Worm (Caenorhabditis elegans) whole organism, L3 larva: ENCODE data around the gene msp-49.

ENCODE experiments used
- R02D3.7 ChIP-seq: fragments of 150-350 bp; optimal IDR thresholded peaks from 2 replicates; lab custom pipeline; 2014; ENCODE audit warnings: missing biosample characterization, missing genetic modification characterization
- ZK546.5 ChIP-seq: sonication (generic microtip); optimal IDR thresholded peaks from 2 replicates; lab custom pipeline; 2017; ENCODE audit warnings: missing biosample characterization, missing genetic modification characterization
- aly-2 ChIP-seq: fragments of 150-350 bp; optimal IDR thresholded peaks from 2 replicates; lab custom pipeline; 2014; ENCODE audit warnings: missing biosample characterization, missing genetic modification characterization
- ama-1 ChIP-seq: fragments of 150-350 bp; optimal IDR thresholded peaks from 2 replicates; lab custom pipeline; 2018
- ceh-16 ChIP-seq: sonication (generic microtip); optimal IDR thresholded peaks from 2 replicates; lab custom pipeline; 2017; ENCODE audit warnings: missing biosample characterization, missing genetic modification characterization
- ceh-28 ChIP-seq: fragments of 150-350 bp; optimal IDR thresholded peaks from 2 replicates; lab custom pipeline; 2014; ENCODE audit warnings: missing biosample characterization, missing genetic modification reagents, missing genetic modification characterization
- ceh-82 ChIP-seq: fragments of 150-350 bp; optimal IDR thresholded peaks from 2 replicates; lab custom pipeline; 2014; ENCODE audit warnings: missing biosample characterization, missing genetic modification characterization
- daf-12 ChIP-seq: fragments of 150-350 bp; optimal IDR thresholded peaks from 2 replicates; lab custom pipeline; 2014; ENCODE audit warnings: missing biosample characterization, missing genetic modification reagents, missing genetic modification characterization
- egl-27 ChIP-seq: sonication (generic microtip); optimal IDR thresholded peaks from 4 replicates; lab custom pipeline; 2017; ENCODE audit warnings: missing biosample characterization, missing genetic modification reagents, missing genetic modification characterization
- elt-1 ChIP-seq: fragments of 150-350 bp; optimal IDR thresholded peaks from 2 replicates; lab custom pipeline; 2014; ENCODE audit warnings: missing biosample characterization, missing genetic modification characterization
- elt-2 ChIP-seq: sonication (generic microtip); optimal IDR thresholded peaks from 2 replicates; lab custom pipeline; 2016; ENCODE audit warnings: missing genetic modification reagents, mild to moderate bottlenecking, missing genetic modification characterization, missing compliant biosample characterization
- elt-3 ChIP-seq, 3 experiments: fragments of 150-350 bp in 1 of 3; sonication (generic microtip) in 2 of 3; optimal IDR thresholded peaks; 2 replicates in 2 of 3; 4 replicates in 1 of 3; lab custom pipeline; 2014 to 2017; ENCODE audit warnings: missing biosample characterization in 3 of 3, missing genetic modification characterization in 3 of 3
- fkh-10 ChIP-seq: sonication (generic microtip); optimal IDR thresholded peaks from 2 replicates; lab custom pipeline; 2017; ENCODE audit warnings: missing biosample characterization, missing genetic modification reagents, missing genetic modification characterization
- fkh-2 ChIP-seq: fragments of 150-350 bp; optimal IDR thresholded peaks from 2 replicates; lab custom pipeline; 2014; ENCODE audit warnings: missing biosample characterization, missing genetic modification reagents, missing genetic modification characterization
- fos-1 ChIP-seq: fragments of 150-350 bp; optimal IDR thresholded peaks from 2 replicates; lab custom pipeline; 2014; ENCODE audit warnings: missing biosample characterization, missing genetic modification characterization
- hmg-11 ChIP-seq: sonication (generic microtip); optimal IDR thresholded peaks from 2 replicates; lab custom pipeline; 2016; ENCODE audit warnings: missing genetic modification characterization, missing compliant biosample characterization
- jun-1 ChIP-seq: fragments of 150-350 bp; optimal IDR thresholded peaks from 2 replicates; lab custom pipeline; 2014; ENCODE audit warnings: missing biosample characterization, missing genetic modification reagents, missing genetic modification characterization
- lin-15B ChIP-seq: fragments of 150-350 bp; optimal IDR thresholded peaks from 2 replicates; lab custom pipeline; 2014; ENCODE audit warnings: missing biosample characterization, missing genetic modification characterization
- lin-39 ChIP-seq: fragments of 150-350 bp; optimal IDR thresholded peaks from 2 replicates; lab custom pipeline; 2018; ENCODE audit warnings: missing biosample characterization, missing genetic modification reagents, missing genetic modification characterization
- mdl-1 ChIP-seq: fragments of 150-350 bp; optimal IDR thresholded peaks from 2 replicates; lab custom pipeline; 2014; ENCODE audit warnings: missing biosample characterization, missing genetic modification characterization
- mml-1 ChIP-seq: fragments of 150-350 bp; sonication (generic microtip); optimal IDR thresholded peaks from 3 replicates; lab custom pipeline; 2014; ENCODE audit warnings: missing biosample characterization, missing genetic modification characterization
- nfya-1 ChIP-seq: sonication (generic microtip); optimal IDR thresholded peaks from 2 replicates; lab custom pipeline; 2017; ENCODE audit warnings: missing genetic modification characterization, mild to moderate bottlenecking, missing compliant biosample characterization, antibody characterized with exemption, moderate library complexity; ENCODE audit not compliant: insufficient read depth
- nhr-23 ChIP-seq: fragments of 150-350 bp; optimal IDR thresholded peaks from 2 replicates; lab custom pipeline; 2014; ENCODE audit warnings: missing biosample characterization, missing genetic modification reagents, missing genetic modification characterization
- nhr-237 ChIP-seq: fragments of 150-350 bp; optimal IDR thresholded peaks from 2 replicates; lab custom pipeline; 2014; ENCODE audit warnings: missing biosample characterization, missing genetic modification characterization
- nhr-25 ChIP-seq: sonication (generic microtip); optimal IDR thresholded peaks from 2 replicates; lab custom pipeline; 2017; ENCODE audit warnings: missing biosample characterization, missing genetic modification characterization
- nhr-28 ChIP-seq: fragments of 150-350 bp; optimal IDR thresholded peaks from 2 replicates; lab custom pipeline; 2014; ENCODE audit warnings: missing biosample characterization, missing genetic modification characterization
- nhr-43 ChIP-seq: sonication (generic microtip); optimal IDR thresholded peaks from 2 replicates; lab custom pipeline; 2016; ENCODE audit warnings: mild to moderate bottlenecking, missing genetic modification characterization, missing compliant biosample characterization; ENCODE audit not compliant: poor library complexity, severe bottlenecking
- nhr-67 ChIP-seq: fragments of 150-350 bp; optimal IDR thresholded peaks from 2 replicates; lab custom pipeline; 2014; ENCODE audit warnings: missing biosample characterization, missing genetic modification characterization
- nhr-76 ChIP-seq: fragments of 150-350 bp; sonication (generic microtip); optimal IDR thresholded peaks from 5 replicates; lab custom pipeline; 2014; ENCODE audit warnings: missing biosample characterization, missing genetic modification characterization
- pha-4 ChIP-seq: fragments of 150-350 bp; optimal IDR thresholded peaks from 2 replicates; lab custom pipeline; 2014; ENCODE audit warnings: missing biosample characterization, missing genetic modification reagents, missing genetic modification characterization
- pqm-1 ChIP-seq: fragments of 150-350 bp; optimal IDR thresholded peaks from 2 replicates; lab custom pipeline; 2017; ENCODE audit warnings: missing biosample characterization, missing genetic modification characterization, inconsistent platforms
- skn-1 ChIP-seq: fragments of 150-350 bp; optimal IDR thresholded peaks from 2 replicates; lab custom pipeline; 2014; ENCODE audit warnings: missing biosample characterization, missing genetic modification characterization
- snpc-4 ChIP-seq: fragments of 150-350 bp; optimal IDR thresholded peaks from 2 replicates; lab custom pipeline; 2014; ENCODE audit warnings: missing biosample characterization, missing genetic modification characterization
- tbx-2 ChIP-seq: sonication (generic microtip); optimal IDR thresholded peaks from 2 replicates; lab custom pipeline; 2016; ENCODE audit warnings: mild to moderate bottlenecking, missing genetic modification characterization, missing compliant biosample characterization
- unc-39 ChIP-seq: sonication (generic microtip); optimal IDR thresholded peaks from 4 replicates; lab custom pipeline; 2017; ENCODE audit warnings: missing biosample characterization, missing genetic modification characterization
- zag-1 ChIP-seq: fragments of 150-350 bp; optimal IDR thresholded peaks from 2 replicates; lab custom pipeline; 2014; ENCODE audit warnings: missing biosample characterization, missing genetic modification characterization
- ztf-11 ChIP-seq: fragments of 150-350 bp; optimal IDR thresholded peaks from 2 replicates; lab custom pipeline; 2014; ENCODE audit warnings: missing biosample characterization, missing genetic modification characterization

Gene msp-49

DNA sequence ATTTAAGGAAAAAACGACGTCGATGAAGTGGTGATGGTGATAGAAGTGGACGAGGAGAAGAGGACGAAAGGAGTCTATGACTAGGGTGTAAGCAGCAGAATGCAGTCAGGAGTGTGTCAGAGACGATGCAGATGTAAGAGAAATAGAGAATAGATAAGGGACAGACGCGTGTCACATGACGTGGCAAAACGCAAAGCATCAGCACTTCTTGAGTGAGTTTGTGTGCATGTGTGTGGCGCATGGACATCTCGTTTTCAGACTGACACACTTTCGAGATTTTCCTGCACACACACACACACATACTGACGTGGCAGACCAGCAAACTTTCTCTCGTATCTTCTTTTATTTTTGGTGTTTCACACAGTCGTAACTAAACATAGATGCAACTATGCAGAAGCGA, 11.7 kb upstream of the msp-49 start:
- TF ChIP-seq fkh-10 (GFP tag; lab: Kevin White, UChicago) (no peak), ama-1 (lab: Kevin White, UChicago) (peak; percentile 39), elt-2 (tag; lab: Kevin White, UChicago) (peak; percentile 99), fkh-2 (tag; lab: Kevin White, UChicago) (no peak), nhr-25 (peak; percentile 51), mdl-1 (tag; lab: Kevin White, UChicago) (no peak), egl-27 (tag; lab: Kevin White, UChicago) (no peak), ztf-11 (tag; lab: Kevin White, UChicago) (no peak), fos-1 (tag; lab: Kevin White, UChicago) (no peak), nhr-237 (tag; lab: Kevin White, UChicago) (no peak), nhr-43 (tag; lab: Kevin White, UChicago) (peak; percentile 68), skn-1 (tag; lab: Kevin White, UChicago) (peak; percentile 75), nhr-76 (no peak), nhr-67 (tag; lab: Kevin White, UChicago) (no peak), pqm-1 (tag; lab: Kevin White, UChicago) (peak; percentile 89), tbx-2 (no peak), aly-2 (tag; lab: Kevin White, UChicago) (no peak), nfya-1 (tag; lab: Kevin White, UChicago) (peak; percentile 71), hmg-11 (tag; lab: Kevin White, UChicago) (peak; percentile 44), ceh-82 (no peak), lin-39 (tag; lab: Kevin White, UChicago) (peak; percentile 30), nhr-23 (peak; percentile 18), snpc-4 (tag; lab: Kevin White, UChicago) (peak; percentile 20), R02D3.7 (tag; lab: Kevin White, UChicago) (no peak), ceh-16 (no peak), ZK546.5 (no peak), jun-1 (peak; percentile 30), elt-1 (peak; percentile 15), daf-12 (tag; lab: Kevin White, UChicago) (no peak), ceh-28 (tag; lab: Kevin White, UChicago) (peak; percentile 11), mml-1 (no peak), unc-39 (no peak), pha-4 (tag; lab: Kevin White, UChicago) (peak; percentile 48), lin-15B (no peak)
- TF ChIP-seq, all 47 proteins: peak for 15

DNA sequence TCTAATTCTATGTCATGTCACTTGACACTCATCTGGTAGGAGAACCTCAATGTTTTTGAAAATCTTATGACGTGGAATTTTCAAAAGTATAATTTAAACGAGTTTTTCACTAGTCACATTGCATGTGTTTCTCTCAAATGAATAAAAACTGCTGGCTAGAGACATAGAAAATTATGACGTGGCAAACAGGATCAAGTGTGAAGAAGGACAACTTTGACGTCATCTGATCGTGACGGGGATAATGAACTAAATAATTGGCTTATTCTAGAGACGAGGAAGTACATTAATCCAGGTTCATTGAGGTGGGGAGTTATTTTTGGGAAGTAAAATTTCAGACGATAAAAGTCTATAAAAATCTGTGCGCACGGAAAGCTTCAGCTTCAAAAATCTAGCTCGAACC, 11.0 kb upstream of the msp-49 start:
- TF ChIP-seq nhr-23 (peak; percentile 20), nhr-25 (peak; percentile 50), zag-1 (tag; lab: Kevin White, UChicago) (no peak)

DNA sequence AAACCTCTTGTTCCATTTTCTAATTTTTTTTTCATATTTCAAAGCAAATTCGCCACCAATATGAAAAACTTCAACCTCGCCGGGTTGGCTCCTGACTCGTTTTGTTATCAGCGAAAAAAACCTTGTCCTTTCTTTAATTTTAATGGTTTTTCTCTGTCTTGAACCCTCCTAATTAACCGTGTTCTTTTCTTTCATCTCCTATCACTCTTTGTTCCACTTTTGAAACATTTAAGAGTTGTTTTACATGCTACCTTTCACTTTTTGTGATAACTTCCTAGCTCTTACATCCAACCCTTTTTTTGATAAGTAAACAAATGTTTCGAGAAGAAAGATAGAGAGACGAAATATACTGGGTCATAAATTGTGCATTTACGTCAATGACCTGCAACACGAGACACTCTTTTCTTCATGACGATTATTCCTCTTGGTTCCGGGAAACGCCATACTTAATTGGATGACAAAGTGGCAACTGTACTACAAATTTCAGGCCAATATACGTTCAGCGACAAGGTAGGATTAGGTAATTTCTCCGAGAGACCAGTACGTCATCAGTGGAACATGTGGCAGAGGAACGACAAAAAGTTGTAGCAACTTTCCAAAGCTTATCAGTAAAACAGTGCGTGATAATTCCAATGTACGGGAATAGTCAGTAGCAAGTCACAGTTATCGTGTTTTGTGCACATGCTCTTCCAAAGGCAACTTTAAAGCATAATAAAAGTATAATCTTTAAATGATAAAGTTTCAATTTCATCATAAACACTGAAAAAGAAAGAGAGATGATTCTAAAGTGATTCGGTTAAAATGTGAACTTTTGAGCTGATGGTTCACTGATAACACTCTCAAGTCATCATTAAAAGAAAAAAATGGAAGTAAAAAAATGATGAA, 9.3 kb upstream of the msp-49 start:
- TF ChIP-seq ztf-11 (tag; lab: Kevin White, UChicago) = no peak
- TF ChIP-seq fkh-2 (tag; lab: Kevin White, UChicago) = no peak
- TF ChIP-seq fos-1 (tag; lab: Kevin White, UChicago) = peak; percentile 6
- no peak for TF ChIP-seq ceh-82
- TF ChIP-seq elt-2 (tag; lab: Kevin White, UChicago) = peak; percentile 99
- TF ChIP-seq nhr-28 (tag; lab: Kevin White, UChicago) = no peak
- TF ChIP-seq ceh-16 = no peak
- peak; percentile 87 for TF ChIP-seq pqm-1 (tag; lab: Kevin White, UChicago)
- TF ChIP-seq unc-39 = no peak
- no peak for TF ChIP-seq elt-1
- no peak for TF ChIP-seq ama-1 (lab: Kevin White, UChicago)
- peak; percentile 62 for TF ChIP-seq pha-4 (tag; lab: Kevin White, UChicago)
- TF ChIP-seq, all 47 proteins: peak for 4

DNA sequence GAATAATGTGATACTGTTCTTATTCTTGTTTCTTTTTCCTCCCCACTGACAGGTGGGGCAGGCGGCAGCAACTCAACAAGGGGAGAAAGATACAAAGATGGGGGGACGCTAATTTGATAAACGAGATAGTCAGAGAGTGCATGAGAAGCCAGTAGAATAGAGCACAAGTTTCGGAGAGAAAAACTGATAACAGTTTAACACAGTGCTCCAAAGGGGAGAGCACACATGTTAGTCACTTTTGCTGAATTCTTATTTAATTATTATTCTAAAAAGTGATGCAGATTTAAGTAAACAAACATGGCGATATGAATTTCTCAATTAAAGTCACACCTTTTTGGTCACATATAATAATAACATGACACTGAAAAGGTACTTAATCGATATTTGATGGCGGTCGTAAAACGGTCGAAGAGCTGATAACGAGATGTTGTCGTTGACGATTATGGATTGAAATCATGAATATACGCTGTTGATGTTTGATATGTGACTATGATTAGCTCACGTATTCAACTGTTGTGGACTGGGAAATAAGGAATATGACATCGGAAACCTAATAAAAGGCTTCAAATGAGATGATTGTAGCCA, 8.1 kb upstream of the msp-49 start:
- peak; percentile 43 for TF ChIP-seq pha-4 (tag; lab: Kevin White, UChicago)
- no peak for TF ChIP-seq nhr-237 (tag; lab: Kevin White, UChicago)
- TF ChIP-seq elt-3 (tag; optimal IDR thresholded peaks at IDR 0.05; lab: Kevin White, UChicago) = no peak
- no peak for TF ChIP-seq nhr-25
- peak; percentile 99 for TF ChIP-seq elt-2 (tag; lab: Kevin White, UChicago)
- peak; percentile 13 for TF ChIP-seq ceh-28 (tag; lab: Kevin White, UChicago)
- TF ChIP-seq aly-2 (tag; lab: Kevin White, UChicago) = no peak
- TF ChIP-seq pqm-1 (tag; lab: Kevin White, UChicago) = peak; percentile 95
- no peak for TF ChIP-seq nhr-76
- peak; percentile 46 for TF ChIP-seq jun-1
- TF ChIP-seq, all 47 proteins: peak for 5
